Worm (Caenorhabditis elegans): ENCODE data around the gene vps-18.

- TF ChIP-seq fos-1 (tag; optimal IDR thresholded peaks at IDR 0.05), result no peak
- TF ChIP-seq unc-62 (GFP tag; optimal IDR thresholded peaks at IDR 0.05), result no peak
- TF ChIP-seq skn-1 (tag; optimal IDR thresholded peaks at IDR 0.05), result no peak
- no peak for TF ChIP-seq zag-1 (tag; optimal IDR thresholded peaks at IDR 0.05)
- no peak for TF ChIP-seq ZK546.5 (tag; optimal IDR thresholded peaks at IDR 0.05)
- TF ChIP-seq lin-13 (GFP tag; optimal IDR thresholded peaks at IDR 0.05), result no peak
- TF ChIP-seq egl-27 (tag; optimal IDR thresholded peaks at IDR 0.05), result no peak
- no peak for TF ChIP-seq blmp-1 (tag; optimal IDR thresholded peaks at IDR 0.05; ENCODE audit: insufficient read depth)
- no peak for TF ChIP-seq nhr-11 (tag; optimal IDR thresholded peaks at IDR 0.05)
- TF ChIP-seq nhr-237 (tag; optimal IDR thresholded peaks at IDR 0.05), result no peak
- no peak for TF ChIP-seq F13H6.1 (tag; optimal IDR thresholded peaks at IDR 0.05)
- no peak for TF ChIP-seq nhr-77 (tag; optimal IDR thresholded peaks at IDR 0.05)
- no peak for TF ChIP-seq R02D3.7 (tag; optimal IDR thresholded peaks at IDR 0.05)
Observed at ce11 chrII:4460851-4461250, at the start of gene vps-18, which contains the start of gene T12C9.7.

Data from whole organism, L2 larva.